Worm (Caenorhabditis elegans) whole organism, mixed stage, embryonic: ENCODE measurements around the gene C35B1.5.

Experiments used
- ceh-43 ChIP-seq: fragments of 200-800 bp; sonication (Bioruptor generic); optimal IDR thresholded peaks from 2 replicates; lab custom pipeline; 2018; ENCODE audit warnings: mild to moderate bottlenecking, missing genetic modification characterization, moderate library complexity, missing compliant biosample characterization
- elt-1 ChIP-seq: sonication (generic microtip); optimal IDR thresholded peaks from 2 replicates; lab custom pipeline; 2017; ENCODE audit warnings: missing genetic modification characterization, mild to moderate bottlenecking, missing compliant biosample characterization, antibody characterized with exemption, moderate library complexity, borderline replicate concordance; ENCODE audit not compliant: insufficient read depth
- ham-2 ChIP-seq: fragments of 200-800 bp; sonication (Bioruptor generic); optimal IDR thresholded peaks from 2 replicates; lab custom pipeline; 2018; ENCODE audit warnings: mild to moderate bottlenecking, missing genetic modification characterization, missing compliant biosample characterization
- lin-13 ChIP-seq: fragments of 150-350 bp; optimal IDR thresholded peaks from 2 replicates; lab custom pipeline; 2014; ENCODE audit warnings: missing biosample characterization, missing genetic modification characterization
- mep-1 ChIP-seq: fragments of 150-350 bp; optimal IDR thresholded peaks from 2 replicates; lab custom pipeline; 2017; ENCODE audit warnings: missing biosample characterization, missing genetic modification reagents, missing genetic modification characterization, inconsistent platforms
- nhr-76 ChIP-seq: sonication (generic microtip); optimal IDR thresholded peaks from 2 replicates; lab custom pipeline; 2017; ENCODE audit warnings: missing biosample characterization, missing genetic modification characterization
- sem-2 ChIP-seq: fragments of 200-800 bp; sonication (Bioruptor generic); optimal IDR thresholded peaks from 2 replicates; lab custom pipeline; 2018; ENCODE audit warnings: mild to moderate bottlenecking, missing genetic modification characterization, missing compliant biosample characterization
- snpc-4 ChIP-seq: fragments of 150-350 bp; optimal IDR thresholded peaks from 2 replicates; lab custom pipeline; 2014; ENCODE audit warnings: missing biosample characterization, missing genetic modification characterization
- sptf-1 ChIP-seq: sonication (generic microtip); optimal IDR thresholded peaks from 2 replicates; lab custom pipeline; 2017; ENCODE audit warnings: mild to moderate bottlenecking, missing genetic modification characterization, moderate library complexity, missing compliant biosample characterization
- unc-39 ChIP-seq: fragments of 150-350 bp; optimal IDR thresholded peaks from 2 replicates; lab custom pipeline; 2014; ENCODE audit warnings: missing biosample characterization, missing genetic modification characterization
- unc-62 ChIP-seq: fragments of 150-350 bp; optimal IDR thresholded peaks from 2 replicates; lab custom pipeline; 2014; ENCODE audit warnings: missing biosample characterization, missing genetic modification reagents, missing genetic modification characterization

- TF ChIP-seq elt-1, result no peak
- no peak for TF ChIP-seq ham-2 (GFP tag; lab: Kevin White, UChicago)
- TF ChIP-seq unc-39, result no peak
- no peak for TF ChIP-seq unc-62
- TF ChIP-seq nhr-76, result no peak
- TF ChIP-seq ceh-43, result no peak
- TF ChIP-seq sem-2, result no peak
- no peak for TF ChIP-seq lin-13
- TF ChIP-seq mep-1, result no peak
- TF ChIP-seq snpc-4 (tag; lab: Kevin White, UChicago), result no peak
- no peak for TF ChIP-seq sptf-1 (tag; lab: Kevin White, UChicago)
Measured at ce11 chrIV:4123083-4123482, 39.1 kb upstream of the C35B1.5 start, which contains the start of gene mul-1.
